Worm (Caenorhabditis elegans) whole organism, L1 larva: ENCODE data around the gene lron-5.

ENCODE experiments used
- C04F5.9 ChIP-seq: sonication (generic microtip); optimal IDR thresholded peaks from 2 replicates; lab custom pipeline; 2016; ENCODE audit warnings: missing genetic modification characterization, missing compliant biosample characterization
- C16A3.4 ChIP-seq: fragments of 150-350 bp; optimal IDR thresholded peaks from 2 replicates; lab custom pipeline; 2014; ENCODE audit warnings: missing biosample characterization, missing genetic modification characterization
- C34B4.2 ChIP-seq: sonication (generic microtip); optimal IDR thresholded peaks from 2 replicates; lab custom pipeline; 2017; ENCODE audit warnings: mild to moderate bottlenecking, missing genetic modification characterization, missing compliant biosample characterization
- F16B12.6 ChIP-seq: fragments of 150-350 bp; optimal IDR thresholded peaks from 2 replicates; lab custom pipeline; 2014; ENCODE audit warnings: missing biosample characterization, missing genetic modification characterization
- Y116A8C.19 ChIP-seq: sonication (generic microtip); optimal IDR thresholded peaks from 2 replicates; lab custom pipeline; 2016; ENCODE audit warnings: missing compliant biosample characterization, missing genetic modification characterization, borderline replicate concordance
- aha-1 ChIP-seq: fragments of 150-350 bp; optimal IDR thresholded peaks from 2 replicates; lab custom pipeline; 2014; ENCODE audit warnings: missing biosample characterization, missing genetic modification characterization
- aly-2 ChIP-seq: fragments of 150-350 bp; optimal IDR thresholded peaks from 2 replicates; lab custom pipeline; 2014; ENCODE audit warnings: missing biosample characterization, missing genetic modification characterization
- blmp-1 ChIP-seq: fragments of 150-350 bp; optimal IDR thresholded peaks from 2 replicates; lab custom pipeline; 2014; ENCODE audit warnings: missing biosample characterization, missing genetic modification characterization
- ceh-63 ChIP-seq: fragments of 200-800 bp; sonication (Bioruptor generic); optimal IDR thresholded peaks from 2 replicates; lab custom pipeline; 2018; ENCODE audit warnings: mild to moderate bottlenecking, missing genetic modification characterization, missing compliant biosample characterization
- ceh-88 ChIP-seq: fragments of 200-800 bp; sonication (Bioruptor generic); IDR thresholded peaks from 2 replicates; pipeline ENCODE4 v1.3.6; 2022; ENCODE audit warnings: missing genetic modification characterization, missing compliant biosample characterization
- ceh-90 ChIP-seq: sonication (generic microtip); optimal IDR thresholded peaks from 2 replicates; lab custom pipeline; 2016; ENCODE audit warnings: missing genetic modification characterization, missing compliant biosample characterization
- ces-1 ChIP-seq: fragments of 150-350 bp; optimal IDR thresholded peaks from 2 replicates; lab custom pipeline; 2014; ENCODE audit warnings: missing biosample characterization, missing genetic modification reagents, missing genetic modification characterization
- dpl-1 ChIP-seq, 3 experiments: fragments of 150-350 bp in 2 of 3; sonication (generic microtip) in 1 of 3; optimal IDR thresholded peaks; 2 replicates each; lab custom pipeline; 2014 to 2017; ENCODE audit warnings: missing biosample characterization in 3 of 3, missing genetic modification characterization in 3 of 3, missing genetic modification reagents in 3 of 3
- efl-1 ChIP-seq, 4 experiments: fragments of 150-350 bp; optimal IDR thresholded peaks in 3 of 4; peaks in 1 of 4; 1 replicate in 1 of 4; 2 replicates in 3 of 4; lab custom pipeline; 2014; ENCODE audit warnings: missing biosample characterization in 2 of 4, missing genetic modification characterization in 2 of 4, missing genetic modification reagents in 2 of 4
- efl-3 ChIP-seq: fragments of 200-800 bp; sonication (Bioruptor generic); optimal IDR thresholded peaks from 2 replicates; lab custom pipeline; 2018; ENCODE audit warnings: mild to moderate bottlenecking, missing genetic modification characterization, missing compliant biosample characterization
- egl-13 ChIP-seq: sonication (generic microtip); optimal IDR thresholded peaks from 2 replicates; lab custom pipeline; 2016; ENCODE audit warnings: missing genotype, missing genetic modification reagents, missing genetic modification characterization, missing compliant biosample characterization
- egl-27 ChIP-seq, 2 experiments: fragments of 150-350 bp in 1 of 2; sonication (generic microtip); optimal IDR thresholded peaks; 3 replicates each; lab custom pipeline; 2017 to 2018; ENCODE audit warnings: missing biosample characterization in 2 of 2, missing genetic modification characterization in 2 of 2, missing genetic modification reagents in 2 of 2
- elt-2 ChIP-seq: sonication (generic microtip); optimal IDR thresholded peaks from 2 replicates; lab custom pipeline; 2016; ENCODE audit warnings: missing genetic modification characterization, mild to moderate bottlenecking, inconsistent platforms, missing compliant biosample characterization, missing genetic modification reagents
- elt-3 ChIP-seq, 6 experiments: fragments of 150-350 bp in 1 of 6; sonication (generic microtip); optimal IDR thresholded peaks; 2 replicates each; lab custom pipeline; 2017 to 2018; ENCODE audit warnings: missing biosample characterization in 6 of 6, missing genetic modification characterization in 6 of 6, inconsistent platforms in 1 of 6
- ets-5 ChIP-seq: fragments of 200-800 bp; sonication (Bioruptor generic); IDR thresholded peaks from 2 replicates; pipeline ENCODE4 v1.3.6; 2022; ENCODE audit warnings: missing genetic modification characterization, missing compliant biosample characterization
- fkh-4 ChIP-seq: sonication (generic microtip); optimal IDR thresholded peaks from 2 replicates; lab custom pipeline; 2016; ENCODE audit warnings: missing compliant biosample characterization, missing genetic modification characterization, borderline replicate concordance
- fos-1 ChIP-seq: fragments of 150-350 bp; optimal IDR thresholded peaks from 2 replicates; lab custom pipeline; 2014; ENCODE audit warnings: missing biosample characterization, missing genetic modification characterization
- grh-1 ChIP-seq: fragments of 200-800 bp; sonication (Bioruptor generic); IDR thresholded peaks from 2 replicates; pipeline ENCODE4 v1.3.6; 2022; ENCODE audit warnings: missing genetic modification reagents, missing genetic modification characterization, missing compliant biosample characterization
- hlh-17 ChIP-seq: fragments of 200-800 bp; sonication (Bioruptor generic); optimal IDR thresholded peaks from 2 replicates; lab custom pipeline; 2018; ENCODE audit warnings: missing genetic modification characterization, mild to moderate bottlenecking, missing compliant biosample characterization, moderate library complexity, borderline replicate concordance
- jun-1 ChIP-seq: fragments of 150-350 bp; optimal IDR thresholded peaks from 2 replicates; lab custom pipeline; 2014; ENCODE audit warnings: missing biosample characterization, missing genetic modification reagents, missing genetic modification characterization
- lin-13 ChIP-seq: fragments of 150-350 bp; optimal IDR thresholded peaks from 2 replicates; lab custom pipeline; 2014; ENCODE audit warnings: missing biosample characterization, missing genetic modification reagents, missing genetic modification characterization
- lin-14 ChIP-seq: fragments of 200-800 bp; sonication (Bioruptor generic); optimal IDR thresholded peaks from 2 replicates; lab custom pipeline; 2018; ENCODE audit warnings: mild to moderate bottlenecking, missing genetic modification characterization, moderate library complexity, missing compliant biosample characterization
- lin-15B ChIP-seq: fragments of 150-350 bp; sonication (generic microtip); optimal IDR thresholded peaks from 3 replicates; lab custom pipeline; 2014; ENCODE audit warnings: missing biosample characterization, missing genetic modification characterization
- lin-35 ChIP-seq, 2 experiments: fragments of 150-350 bp; optimal IDR thresholded peaks; 2 replicates each; lab custom pipeline; 2014; ENCODE audit warnings: missing biosample characterization in 2 of 2, missing genetic modification characterization in 2 of 2, missing genetic modification reagents in 2 of 2
- lir-3 ChIP-seq: sonication (generic microtip); optimal IDR thresholded peaks from 2 replicates; lab custom pipeline; 2016; ENCODE audit warnings: mild to moderate bottlenecking, missing genetic modification characterization, moderate library complexity, missing compliant biosample characterization; ENCODE audit not compliant: poor library complexity
- lsy-2 ChIP-seq, 2 experiments: fragments of 150-350 bp; optimal IDR thresholded peaks; 2 replicates each; lab custom pipeline; 2014; ENCODE audit warnings: missing biosample characterization in 2 of 2, missing genetic modification characterization in 2 of 2
- mab-9 ChIP-seq: fragments of 200-800 bp; sonication (Bioruptor generic); IDR thresholded peaks from 2 replicates; pipeline ENCODE4 v1.3.6; 2022; ENCODE audit warnings: missing genetic modification reagents, missing genetic modification characterization, missing compliant biosample characterization
- nhr-11 ChIP-seq: fragments of 150-350 bp; optimal IDR thresholded peaks from 2 replicates; lab custom pipeline; 2014; ENCODE audit warnings: missing biosample characterization, missing genetic modification characterization
- nhr-19 ChIP-seq: fragments of 200-800 bp; sonication (Bioruptor generic); conservative IDR thresholded peaks from 2 replicates; pipeline ENCODE4 v1.3.6; 2022; ENCODE audit warnings: missing genetic modification characterization, missing compliant biosample characterization
- nhr-20 ChIP-seq: sonication (generic microtip); optimal IDR thresholded peaks from 2 replicates; lab custom pipeline; 2016; ENCODE audit warnings: mild to moderate bottlenecking, missing genetic modification characterization, missing compliant biosample characterization
- nhr-237 ChIP-seq: fragments of 150-350 bp; optimal IDR thresholded peaks from 2 replicates; lab custom pipeline; 2014; ENCODE audit warnings: missing biosample characterization, missing genetic modification characterization
- nhr-28 ChIP-seq: fragments of 150-350 bp; optimal IDR thresholded peaks from 2 replicates; lab custom pipeline; 2014; ENCODE audit warnings: missing biosample characterization, missing genetic modification characterization
- nhr-71 ChIP-seq: sonication (generic microtip); optimal IDR thresholded peaks from 2 replicates; lab custom pipeline; 2016; ENCODE audit warnings: mild to moderate bottlenecking, missing genetic modification characterization, moderate library complexity, missing compliant biosample characterization
- nhr-76 ChIP-seq: sonication (generic microtip); optimal IDR thresholded peaks from 2 replicates; lab custom pipeline; 2017; ENCODE audit warnings: missing biosample characterization, missing genetic modification characterization
- pqm-1 ChIP-seq: sonication (generic microtip); optimal IDR thresholded peaks from 3 replicates; lab custom pipeline; 2017; ENCODE audit warnings: missing biosample characterization, missing genetic modification characterization
- rnt-1 ChIP-seq: sonication (generic microtip); optimal IDR thresholded peaks from 2 replicates; lab custom pipeline; 2016; ENCODE audit warnings: mild to moderate bottlenecking, missing genetic modification characterization, moderate library complexity, missing compliant biosample characterization
- skn-1 ChIP-seq: fragments of 150-350 bp; optimal IDR thresholded peaks from 2 replicates; lab custom pipeline; 2014; ENCODE audit warnings: missing biosample characterization, missing genetic modification characterization
- snu-23 ChIP-seq: sonication (generic microtip); optimal IDR thresholded peaks from 2 replicates; lab custom pipeline; 2016; ENCODE audit warnings: missing genetic modification characterization, missing compliant biosample characterization
- sox-4 ChIP-seq: sonication (generic microtip); optimal IDR thresholded peaks from 2 replicates; lab custom pipeline; 2016; ENCODE audit warnings: missing genetic modification characterization, missing compliant biosample characterization
- sptf-1 ChIP-seq: fragments of 150-350 bp; optimal IDR thresholded peaks from 2 replicates; lab custom pipeline; 2014; ENCODE audit warnings: missing biosample characterization, missing genetic modification characterization
- swsn-7 ChIP-seq: sonication (generic microtip); optimal IDR thresholded peaks from 2 replicates; lab custom pipeline; 2016; ENCODE audit warnings: missing genetic modification characterization, missing compliant biosample characterization
- tlp-1 ChIP-seq: fragments of 150-350 bp; optimal IDR thresholded peaks from 2 replicates; lab custom pipeline; 2014; ENCODE audit warnings: missing biosample characterization, missing genetic modification characterization
- unc-130 ChIP-seq: fragments of 150-350 bp; optimal IDR thresholded peaks from 2 replicates; lab custom pipeline; 2017; ENCODE audit warnings: missing biosample characterization, missing genetic modification characterization, inconsistent platforms
- unc-30 ChIP-seq: sonication (generic microtip); optimal IDR thresholded peaks from 2 replicates; lab custom pipeline; 2017; ENCODE audit warnings: missing biosample characterization, missing genetic modification characterization
- unc-62 ChIP-seq: fragments of 150-350 bp; optimal IDR thresholded peaks from 2 replicates; lab custom pipeline; 2014; ENCODE audit warnings: missing biosample characterization, missing genetic modification reagents, missing genetic modification characterization
- unc-98 ChIP-seq: fragments of 200-800 bp; sonication (Bioruptor generic); IDR thresholded peaks from 2 replicates; pipeline ENCODE4 v1.3.6; 2022; ENCODE audit warnings: missing genetic modification characterization, missing compliant biosample characterization
- vab-15 ChIP-seq: sonication (generic microtip); optimal IDR thresholded peaks from 2 replicates; lab custom pipeline; 2017; ENCODE audit warnings: missing genotype, mild to moderate bottlenecking, missing genetic modification characterization, missing compliant biosample characterization

The lron-5 gene

DNA sequence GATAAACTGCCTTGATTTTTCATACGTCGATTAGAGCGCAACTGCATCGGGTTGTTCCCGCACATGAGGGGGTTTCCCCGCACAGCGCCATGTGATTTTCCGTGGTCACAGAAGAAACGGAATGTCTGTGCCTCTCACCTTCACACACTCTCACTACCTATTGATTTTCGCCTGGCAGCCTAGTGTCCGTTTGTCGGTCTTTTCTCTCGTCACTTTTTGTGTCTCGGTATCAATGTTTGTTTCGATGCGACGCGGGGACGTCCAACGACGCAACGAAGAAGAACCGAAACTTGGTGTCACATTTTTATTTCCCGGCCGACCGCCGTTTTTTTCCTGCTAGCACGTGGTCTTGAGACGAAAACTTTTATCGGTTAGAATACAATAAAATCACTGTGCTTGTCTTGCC is 26.5 kb downstream of the lron-5 start (continued):
- peak; percentile 79 for TF ChIP-seq lir-3 (tag; lab: Kevin White, UChicago)
- no peak for TF ChIP-seq ces-1 (GFP tag; lab: Kevin White, UChicago)
- TF ChIP-seq efl-1 (optimal IDR thresholded peaks at IDR 0.05; lab: Kevin White, UChicago): peak; percentile 86 to 91
- TF ChIP-seq efl-1 (GFP tag; optimal IDR thresholded peaks at IDR 0.05 in 1 of 2; lab: Kevin White, UChicago): peak; percentile 72 to 97
- TF ChIP-seq grh-1 (GFP tag; lab: Robert Waterston, UW): peak; percentile 69
- peak; percentile 65 for TF ChIP-seq nhr-11 (tag; lab: Kevin White, UChicago)
- peak; percentile 98 for TF ChIP-seq snu-23
- TF ChIP-seq Y116A8C.19 (tag; lab: Kevin White, UChicago): no peak
- TF ChIP-seq nhr-237 (tag; lab: Kevin White, UChicago): peak; percentile 77
- TF ChIP-seq hlh-17 (GFP tag; lab: Kevin White, UChicago): no peak
- peak; percentile 90 for TF ChIP-seq rnt-1 (tag; lab: Kevin White, UChicago)
- TF ChIP-seq vab-15 (tag; lab: Kevin White, UChicago): peak; percentile 58
- peak; percentile 90 for TF ChIP-seq elt-2 (tag; lab: Kevin White, UChicago)
- TF ChIP-seq C34B4.2 (tag; lab: Kevin White, UChicago): no peak
- TF ChIP-seq unc-62 (GFP tag; lab: Kevin White, UChicago): no peak
- TF ChIP-seq mab-9 (GFP tag; lab: Robert Waterston, UW): peak; percentile 73
- TF ChIP-seq nhr-20: peak; percentile 98
- TF ChIP-seq skn-1 (tag; lab: Kevin White, UChicago): peak; percentile 81
- peak; percentile 72 to 78 (median 72) for TF ChIP-seq dpl-1 (GFP tag; optimal IDR thresholded peaks at IDR 0.05; lab: Kevin White, UChicago)
- peak; percentile 65 for TF ChIP-seq fos-1 (tag; lab: Kevin White, UChicago)
- no peak for TF ChIP-seq ceh-63 (GFP tag; lab: Kevin White, UChicago)
- TF ChIP-seq lin-13 (GFP tag; lab: Kevin White, UChicago): peak; percentile 91
- peak; percentile 100 for TF ChIP-seq lin-14 (GFP tag; lab: Kevin White, UChicago)
- TF ChIP-seq nhr-28: peak; percentile 9
- TF ChIP-seq C16A3.4 (tag; lab: Kevin White, UChicago): peak; percentile 92
- TF ChIP-seq ets-5 (GFP tag; lab: Robert Waterston, UW): no peak
- TF ChIP-seq unc-98 (GFP tag; lab: Robert Waterston, UW): peak; percentile 51; the same call in 1 of the 2 replicates
- TF ChIP-seq nhr-76 (tag; lab: Kevin White, UChicago): peak; percentile 55
- no peak for TF ChIP-seq sox-4 (tag; lab: Kevin White, UChicago)
- TF ChIP-seq aha-1 (tag; lab: Kevin White, UChicago): peak; percentile 55
- TF ChIP-seq swsn-7: peak; percentile 92
- peak; percentile 84 to 85 for TF ChIP-seq egl-27 (tag; optimal IDR thresholded peaks at IDR 0.05; lab: Kevin White, UChicago)
- peak in 5 of 6 experiments; percentile 36 to 97 (median 82) for TF ChIP-seq elt-3 (tag; optimal IDR thresholded peaks at IDR 0.05; lab: Kevin White, UChicago)
- TF ChIP-seq jun-1 (tag; lab: Kevin White, UChicago): peak; percentile 92
- peak; percentile 81; the same call in 1 of the 2 replicates for TF ChIP-seq ceh-88 (GFP tag; lab: Robert Waterston, UW)
- peak; percentile 99 for TF ChIP-seq nhr-71 (tag; lab: Kevin White, UChicago)
- no peak for TF ChIP-seq ceh-90 (tag; lab: Kevin White, UChicago)
- TF ChIP-seq lsy-2 (tag; optimal IDR thresholded peaks at IDR 0.05; lab: Kevin White, UChicago): peak; percentile 83 to 95
- peak; percentile 44 for TF ChIP-seq fkh-4 (tag; lab: Kevin White, UChicago)
- peak; percentile 90 for TF ChIP-seq unc-130
- peak; percentile 83 to 91 for TF ChIP-seq lin-35 (GFP tag; optimal IDR thresholded peaks at IDR 0.05; lab: Kevin White, UChicago)
- TF ChIP-seq aly-2: no peak
- TF ChIP-seq egl-13 (tag; lab: Kevin White, UChicago): peak; percentile 82
- TF ChIP-seq F16B12.6 (tag; lab: Kevin White, UChicago): peak; percentile 51
- TF ChIP-seq blmp-1 (tag; lab: Kevin White, UChicago): peak; percentile 84
- TF ChIP-seq lin-15B (tag; lab: Kevin White, UChicago): peak; percentile 60
- peak; percentile 40 for TF ChIP-seq pqm-1 (tag; lab: Kevin White, UChicago)
- no peak for TF ChIP-seq tlp-1 (tag; lab: Kevin White, UChicago)
- peak; percentile 84 for TF ChIP-seq C04F5.9 (tag; lab: Kevin White, UChicago)
- TF ChIP-seq nhr-19 (GFP tag; lab: Robert Waterston, UW): peak; percentile 92
- no peak for TF ChIP-seq efl-3 (GFP tag; lab: Kevin White, UChicago)
- no peak for TF ChIP-seq unc-30
- no peak for TF ChIP-seq sptf-1 (tag; lab: Kevin White, UChicago)
